Worm (Caenorhabditis elegans): ENCODE data around the gene F52C9.3.

DNA sequence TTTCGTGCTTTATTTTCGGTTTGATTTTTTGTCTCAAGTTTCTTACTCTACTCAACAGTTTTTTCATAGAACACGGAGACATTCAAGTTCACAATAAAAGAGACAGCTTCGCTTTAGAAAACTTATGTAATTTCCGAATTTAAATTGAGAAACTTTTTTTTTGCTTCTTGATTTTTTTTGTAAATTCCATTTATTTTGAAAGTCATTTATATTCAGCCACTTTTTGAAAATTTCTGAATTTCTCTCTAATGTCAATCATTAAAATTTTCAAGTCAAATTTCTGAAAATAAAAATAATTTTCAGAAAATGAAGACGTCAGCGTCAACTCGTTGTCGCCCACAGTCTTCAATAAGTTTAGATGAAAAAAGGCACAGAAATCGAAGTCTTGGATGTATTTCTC, 33.8 kb upstream of the F52C9.3 start, which contains the start of gene T15B12.1:
- TF ChIP-seq ceh-82 (tag; optimal IDR thresholded peaks at IDR 0.05) = no peak
- no peak for TF ChIP-seq nhr-10 (tag; optimal IDR thresholded peaks at IDR 0.05)
- no peak for TF ChIP-seq nhr-23 (tag; optimal IDR thresholded peaks at IDR 0.05)
- TF ChIP-seq nhr-12 (tag; optimal IDR thresholded peaks at IDR 0.05) = no peak
- TF ChIP-seq nhr-237 (tag; optimal IDR thresholded peaks at IDR 0.05) = no peak
- TF ChIP-seq lin-13 (GFP tag; optimal IDR thresholded peaks at IDR 0.05) = no peak
- no peak for TF ChIP-seq unc-62 (GFP tag; optimal IDR thresholded peaks at IDR 0.05)
- no peak for TF ChIP-seq nhr-25 (tag; optimal IDR thresholded peaks at IDR 0.05)
- no peak for TF ChIP-seq fos-1 (tag; optimal IDR thresholded peaks at IDR 0.05)

Measured in whole organism, L2 larva.